Fruit fly (Drosophila melanogaster): ENCODE data around the gene puf.

DNA sequence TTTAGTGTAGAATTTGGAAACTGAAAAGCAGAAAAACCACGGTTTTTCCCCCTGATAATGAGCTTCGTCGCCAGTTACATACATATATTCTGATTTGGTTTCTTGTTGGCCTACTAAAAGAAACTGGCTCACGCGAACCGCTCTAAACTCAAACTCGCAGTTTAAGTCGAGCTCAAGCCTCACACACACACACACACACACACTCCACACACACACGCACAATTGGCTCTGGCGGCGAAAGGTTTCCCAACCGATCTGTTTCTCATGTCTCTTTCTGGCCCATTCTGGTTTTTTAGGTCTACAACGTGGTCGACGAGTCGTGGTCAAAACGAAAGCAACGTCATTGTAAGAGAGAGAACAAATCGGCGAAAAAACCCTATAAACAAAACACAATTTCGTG is 59.6 kb downstream of the puf start:
- no peak for TF ChIP-seq GATAd (GFP tag; optimal IDR thresholded peaks at IDR 0.05)
- TF ChIP-seq CG32264 (GFP tag; optimal IDR thresholded peaks at IDR 0.05): no peak
- no peak for TF ChIP-seq Hr78 (GFP tag; optimal IDR thresholded peaks at IDR 0.05)
- TF ChIP-seq tai (GFP tag; optimal IDR thresholded peaks at IDR 0.05): no peak
- no peak for TF ChIP-seq Myc (optimal IDR thresholded peaks at IDR 0.05)
- no peak for TF ChIP-seq sv (GFP tag; optimal IDR thresholded peaks at IDR 0.05)
- TF ChIP-seq dmrt93B (GFP tag; optimal IDR thresholded peaks at IDR 0.05): no peak
- no peak for TF ChIP-seq dsf (GFP tag; optimal IDR thresholded peaks at IDR 0.05; ENCODE audit: borderline replicate concordance)
- no peak for TF ChIP-seq psq (GFP tag; optimal IDR thresholded peaks at IDR 0.05)
- no peak for TF ChIP-seq h (GFP tag; optimal IDR thresholded peaks at IDR 0.05)

All from whole organism, wandering third instar larva.